Fruit fly (Drosophila melanogaster) whole organism, wandering third instar larva: ENCODE measurements around the gene CG10097.

ENCODE experiments used
- Dfd ChIP-seq: fragments of >200 bp; optimal IDR thresholded peaks from 2 replicates; lab custom pipeline; 2017; ENCODE audit warnings: missing biosample characterization, missing genetic modification characterization
- HLH106 ChIP-seq: fragments of 200-800 bp; optimal IDR thresholded peaks from 3 replicates; lab custom pipeline; 2019; ENCODE audit warnings: missing biosample characterization, mild to moderate bottlenecking, missing genetic modification characterization, moderate library complexity
- Hnf4 ChIP-seq: fragments of 200-800 bp; sonication (Bioruptor generic); optimal IDR thresholded peaks from 2 replicates; lab custom pipeline; 2016; ENCODE audit warnings: missing biosample characterization, mild to moderate bottlenecking, missing genetic modification characterization
- Mio ChIP-seq: sonication (Bioruptor generic); optimal IDR thresholded peaks from 2 replicates; lab custom pipeline; 2016; ENCODE audit warnings: missing biosample characterization, missing genetic modification characterization
- Sp1 ChIP-seq: fragments of 200-800 bp; sonication (Bioruptor generic); optimal IDR thresholded peaks from 3 replicates; lab custom pipeline; 2019; ENCODE audit warnings: missing biosample characterization, mild to moderate bottlenecking, missing genetic modification characterization, moderate library complexity
- br ChIP-seq: fragments of 200-800 bp; sonication (Bioruptor generic); optimal IDR thresholded peaks from 2 replicates; lab custom pipeline; 2016; ENCODE audit warnings: missing biosample characterization, missing genetic modification characterization
- brk ChIP-seq: fragments of 200-800 bp; sonication (Bioruptor generic); optimal IDR thresholded peaks from 2 replicates; lab custom pipeline; 2016; ENCODE audit warnings: missing biosample characterization, mild to moderate bottlenecking, missing genetic modification characterization
- h ChIP-seq: fragments of 200-800 bp; sonication (Bioruptor generic); optimal IDR thresholded peaks from 3 replicates; lab custom pipeline; 2016; ENCODE audit warnings: missing biosample characterization, mild to moderate bottlenecking, missing genetic modification characterization
- rgr ChIP-seq: fragments of 200-800 bp; sonication (Bioruptor generic); optimal IDR thresholded peaks from 3 replicates; lab custom pipeline; 2016; ENCODE audit warnings: missing biosample characterization, mild to moderate bottlenecking, missing genetic modification characterization
- sv ChIP-seq: fragments of 200-800 bp; sonication (Bioruptor generic); optimal IDR thresholded peaks from 3 replicates; lab custom pipeline; 2016; ENCODE audit warnings: missing biosample characterization, missing genetic modification characterization

The CG10097 gene

DNA sequence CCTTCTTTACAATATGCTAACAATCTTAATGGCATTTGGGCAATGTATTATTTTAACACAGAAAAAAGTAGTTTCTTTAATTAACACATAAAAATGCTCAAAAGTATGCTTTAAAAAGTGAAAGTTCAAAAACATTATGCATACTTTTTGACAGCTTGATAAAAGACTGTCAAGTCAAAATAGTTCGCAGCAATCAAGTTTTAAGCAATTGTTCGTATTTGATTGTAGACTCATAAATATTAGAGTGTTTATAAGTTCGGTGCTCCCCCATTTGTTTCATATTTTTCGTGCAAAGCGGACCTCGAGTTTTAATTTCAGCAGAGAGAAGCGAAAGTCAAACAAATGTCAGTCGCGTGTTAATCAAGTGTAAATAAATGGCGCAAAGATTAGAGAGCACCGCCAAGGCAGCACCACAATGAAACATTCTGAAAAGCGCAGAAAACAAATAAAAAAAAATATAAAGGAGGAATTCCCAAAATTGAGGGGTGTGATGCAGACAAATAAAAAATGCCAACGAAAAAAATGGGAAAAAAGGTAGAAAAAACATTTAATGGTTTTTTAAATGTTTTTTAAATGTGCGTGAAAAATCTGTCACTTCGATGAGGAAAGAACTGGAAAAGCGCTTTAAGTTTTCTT lies 50.7 kb downstream of the CG10097 start (continued):
- TF ChIP-seq h (GFP tag; lab: Kevin White, UChicago), result peak; percentile 33
- TF ChIP-seq HLH106 (tag; lab: Kevin White, UChicago), result peak; percentile 46
- no peak for TF ChIP-seq Dfd
- no peak for TF ChIP-seq brk (GFP tag; lab: Kevin White, UChicago)
- peak; percentile 9 for TF ChIP-seq br
- no peak for TF ChIP-seq sv

DNA sequence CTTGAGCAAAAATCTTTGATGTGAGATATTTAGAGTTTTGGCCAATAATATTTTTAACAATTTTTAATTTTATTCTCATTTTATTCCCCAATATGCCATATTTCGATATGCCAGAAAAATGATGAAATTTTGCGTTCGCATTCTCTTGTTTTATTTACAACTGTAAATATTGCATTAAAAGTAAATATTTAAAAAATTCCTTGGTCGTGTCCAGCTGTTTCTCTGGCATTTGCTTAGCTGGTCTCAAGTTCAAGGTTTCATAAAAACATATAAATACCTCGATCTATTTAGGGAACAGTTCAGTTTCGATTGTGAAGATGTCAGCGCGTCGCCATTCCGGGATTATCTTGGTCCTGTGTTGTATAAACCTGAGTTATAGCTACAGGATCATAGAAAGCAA lies 54.4 kb downstream of the CG10097 start, which contains the start of gene Sgsf:
TSS of gene Sgsf (plus strand) at position 301 of the 400 bp plus-strand sequence.
- TF ChIP-seq rgr, result peak; percentile 35
- TF ChIP-seq brk (GFP tag; lab: Kevin White, UChicago), result no peak
- peak; percentile 19 for TF ChIP-seq Hnf4
- no peak for TF ChIP-seq Mio
- peak; percentile 63 for TF ChIP-seq h (GFP tag; lab: Kevin White, UChicago)
- peak; percentile 17 for TF ChIP-seq Sp1
- TF ChIP-seq, all 38 proteins: peak for 4
